Worm (Caenorhabditis elegans): ENCODE data around the gene gly-1.
"Not testable (repeated sequence)": the region's sequence is repeated elsewhere in the genome, so short reads cannot be mapped to it uniquely, and the experiment has no call there.

Gene gly-1

ce11 chrII:10933948-10934722, 32.1 kb upstream of the gly-1 start:
- no peak for TF ChIP-seq ztf-29 (GFP tag; IDR thresholded peaks at IDR 0.05)
- TF ChIP-seq tab-1 (GFP tag; IDR thresholded peaks at IDR 0.05): no peak
- no peak for TF ChIP-seq med-1 (GFP tag; optimal IDR thresholded peaks at IDR 0.05; ENCODE audit: insufficient read depth)
- TF ChIP-seq flt-1 (GFP tag; IDR thresholded peaks at IDR 0.05): no peak
- TF ChIP-seq ref-1 (GFP tag; conservative IDR thresholded peaks at IDR 0.05): no peak
- TF ChIP-seq klf-2 (GFP tag; conservative IDR thresholded peaks at IDR 0.05): no peak
- no peak for TF ChIP-seq cog-1 (tag; optimal IDR thresholded peaks at IDR 0.05)
- TF ChIP-seq ztf-23 (GFP tag; IDR thresholded peaks at IDR 0.05): no peak
- TF ChIP-seq T22C8.4 (GFP tag; IDR thresholded peaks at IDR 0.05): no peak

DNA sequence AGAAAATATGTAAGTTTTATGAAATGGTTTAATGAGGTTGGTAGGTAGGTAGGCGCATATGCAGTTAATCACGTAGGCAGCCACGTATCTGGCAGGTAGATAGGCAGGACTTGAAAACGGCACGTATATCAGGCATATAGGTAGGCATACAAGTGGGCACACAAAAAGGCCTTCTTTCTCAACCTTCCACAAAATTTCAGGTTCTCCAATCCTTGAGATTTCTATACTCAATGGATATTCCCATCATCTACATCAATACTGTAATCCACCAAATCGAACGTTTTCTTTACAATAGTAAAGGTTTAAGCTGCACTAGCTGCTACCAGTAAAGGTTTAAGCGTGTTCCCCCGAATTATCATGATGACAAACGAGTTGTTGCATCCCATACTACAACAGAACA, 30.3 kb upstream of the gly-1 start:
- no peak for TF ChIP-seq ztf-29 (GFP tag; IDR thresholded peaks at IDR 0.05)
- no peak for TF ChIP-seq med-1 (GFP tag; optimal IDR thresholded peaks at IDR 0.05; ENCODE audit: insufficient read depth)
- TF ChIP-seq cog-1 (tag; optimal IDR thresholded peaks at IDR 0.05): no peak
- no peak for TF ChIP-seq klf-2 (GFP tag; conservative IDR thresholded peaks at IDR 0.05)
- TF ChIP-seq ref-1 (GFP tag; conservative IDR thresholded peaks at IDR 0.05): no peak
- TF ChIP-seq tab-1 (GFP tag; IDR thresholded peaks at IDR 0.05): no peak
- no peak for TF ChIP-seq T22C8.4 (GFP tag; IDR thresholded peaks at IDR 0.05)
- TF ChIP-seq flt-1 (GFP tag; IDR thresholded peaks at IDR 0.05): no peak
- no peak for TF ChIP-seq ztf-23 (GFP tag; IDR thresholded peaks at IDR 0.05)

ce11 chrII:10930678-10931650, 29.0 kb upstream of the gly-1 start:
- no peak for TF ChIP-seq cog-1 (tag; optimal IDR thresholded peaks at IDR 0.05)
- TF ChIP-seq ztf-23 (GFP tag; IDR thresholded peaks at IDR 0.05): no peak
- no peak for TF ChIP-seq med-1 (GFP tag; optimal IDR thresholded peaks at IDR 0.05; ENCODE audit: insufficient read depth)
- no peak for TF ChIP-seq ztf-29 (GFP tag; IDR thresholded peaks at IDR 0.05)
- no peak for TF ChIP-seq ref-1 (GFP tag; conservative IDR thresholded peaks at IDR 0.05)
- TF ChIP-seq T22C8.4 (GFP tag; IDR thresholded peaks at IDR 0.05): no peak
- TF ChIP-seq flt-1 (GFP tag; IDR thresholded peaks at IDR 0.05): no peak
- no peak for TF ChIP-seq tab-1 (GFP tag; IDR thresholded peaks at IDR 0.05)
- TF ChIP-seq klf-2 (GFP tag; conservative IDR thresholded peaks at IDR 0.05): no peak

ce11 chrII:10925804-10926570, 24.0 kb upstream of the gly-1 start, which contains the start of gene metr-1:
metr-1 (plus strand) TSS chrII:10926561.
- TF ChIP-seq flt-1 (GFP tag; IDR thresholded peaks at IDR 0.05) (no peak), med-1 (GFP tag; optimal IDR thresholded peaks at IDR 0.05; ENCODE audit: insufficient read depth) (no peak), ztf-29 (GFP tag; IDR thresholded peaks at IDR 0.05) (no peak), ztf-23 (GFP tag; IDR thresholded peaks at IDR 0.05) (no peak), tab-1 (GFP tag; IDR thresholded peaks at IDR 0.05) (no peak), cog-1 (tag; optimal IDR thresholded peaks at IDR 0.05) (no peak), ref-1 (GFP tag; conservative IDR thresholded peaks at IDR 0.05) (no peak), T22C8.4 (GFP tag; IDR thresholded peaks at IDR 0.05) (no peak), klf-2 (GFP tag; conservative IDR thresholded peaks at IDR 0.05) (no peak)

DNA sequence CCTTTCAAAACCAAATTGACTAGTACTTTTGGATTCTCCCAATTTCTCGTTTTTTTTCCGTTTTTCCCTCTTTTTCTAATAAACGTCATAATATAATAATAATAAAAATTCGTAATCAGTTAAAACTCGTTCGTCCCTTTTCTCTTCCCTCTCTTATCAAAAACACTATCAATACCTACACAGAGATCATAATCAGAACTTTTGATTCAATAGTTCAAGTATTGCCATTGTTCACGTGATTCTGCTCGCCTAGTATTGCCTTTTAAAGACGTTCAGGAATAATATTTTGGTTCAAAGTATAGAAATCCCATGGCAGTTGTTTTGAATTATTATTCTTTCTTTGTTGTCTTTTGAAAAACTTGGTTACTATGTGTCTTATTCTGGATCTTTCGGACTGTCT, 22.7 kb upstream of the gly-1 start:
- TF ChIP-seq tab-1 (GFP tag; IDR thresholded peaks at IDR 0.05) (no peak), ztf-23 (GFP tag; IDR thresholded peaks at IDR 0.05) (no peak), klf-2 (GFP tag; conservative IDR thresholded peaks at IDR 0.05) (no peak), ref-1 (GFP tag; conservative IDR thresholded peaks at IDR 0.05) (no peak), cog-1 (tag; optimal IDR thresholded peaks at IDR 0.05) (no peak), T22C8.4 (GFP tag; IDR thresholded peaks at IDR 0.05) (no peak), ztf-29 (GFP tag; IDR thresholded peaks at IDR 0.05) (no peak), flt-1 (GFP tag; IDR thresholded peaks at IDR 0.05) (no peak), med-1 (GFP tag; optimal IDR thresholded peaks at IDR 0.05; ENCODE audit: insufficient read depth) (no peak)

- TF ChIP-seq med-1 (GFP tag; optimal IDR thresholded peaks at IDR 0.05; ENCODE audit: insufficient read depth): no peak
- TF ChIP-seq ztf-29 (GFP tag; IDR thresholded peaks at IDR 0.05): no peak
- no peak for TF ChIP-seq flt-1 (GFP tag; IDR thresholded peaks at IDR 0.05)
These were observed 21.9 kb upstream of the gly-1 start, which contains the start of gene Y19D2B.2 for ce11 chrII:10923948-10924347. Y19D2B.2 (plus strand) TSS chrII:10924248.

ce11 chrII:10922874-10923273, 20.9 kb upstream of the gly-1 start, which contains the start of gene Y19D2B.1:
Y19D2B.1 (minus strand) TSS chrII:10922974.
- not testable (repeated sequence) for TF ChIP-seq klf-2 (GFP tag; conservative IDR thresholded peaks at IDR 0.05); cog-1 (tag; optimal IDR thresholded peaks at IDR 0.05); tab-1 (GFP tag; IDR thresholded peaks at IDR 0.05)

DNA sequence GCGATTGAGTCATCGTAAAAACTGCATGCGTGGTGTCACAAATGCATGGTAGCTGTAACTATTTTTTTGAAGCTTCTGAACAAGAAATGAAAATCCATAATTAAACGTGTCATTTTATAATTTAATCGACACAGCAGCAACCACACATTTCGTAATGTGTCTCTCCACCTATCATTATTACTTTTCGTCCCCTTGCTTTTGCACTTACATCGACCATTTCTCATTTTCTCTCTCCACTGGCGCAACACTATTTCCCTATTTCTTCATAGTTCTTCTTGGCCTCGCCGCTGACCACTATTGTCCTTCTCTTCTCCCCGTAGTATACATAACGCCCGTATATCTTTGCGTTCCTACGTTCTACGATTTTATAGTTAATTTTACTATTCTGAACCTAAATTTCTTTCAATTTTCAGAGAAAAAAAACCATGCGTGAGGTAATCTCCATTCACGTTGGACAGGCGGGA, 16.3 kb upstream of the gly-1 start, which contains the start of gene tba-4:
TSS of gene tba-4 (plus strand) at position 414 of the 464 bp plus-strand sequence.
- TF ChIP-seq klf-2 (GFP tag; conservative IDR thresholded peaks at IDR 0.05): no peak
- TF ChIP-seq flt-1 (GFP tag; IDR thresholded peaks at IDR 0.05): no peak
- no peak for TF ChIP-seq T22C8.4 (GFP tag; IDR thresholded peaks at IDR 0.05)
- no peak for TF ChIP-seq tab-1 (GFP tag; IDR thresholded peaks at IDR 0.05)
- TF ChIP-seq ref-1 (GFP tag; conservative IDR thresholded peaks at IDR 0.05): no peak
- TF ChIP-seq med-1 (GFP tag; optimal IDR thresholded peaks at IDR 0.05; ENCODE audit: insufficient read depth): no peak
- TF ChIP-seq ztf-23 (GFP tag; IDR thresholded peaks at IDR 0.05): no peak
- TF ChIP-seq ztf-29 (GFP tag; IDR thresholded peaks at IDR 0.05): no peak
- no peak for TF ChIP-seq cog-1 (tag; optimal IDR thresholded peaks at IDR 0.05)

Data from whole organism, midembryonic.